Worm (Caenorhabditis elegans) whole organism, late embryonic: ENCODE results near the gene vglu-2.

Source experiments
- ceh-2 ChIP-seq: sonication (generic microtip); optimal IDR thresholded peaks from 2 replicates; lab custom pipeline; 2016; ENCODE audit warnings: missing genotype, missing genetic modification characterization, missing compliant biosample characterization
- nhr-11 ChIP-seq: fragments of 150-350 bp; optimal IDR thresholded peaks from 2 replicates; lab custom pipeline; 2014; ENCODE audit warnings: missing biosample characterization, missing genetic modification characterization
- npax-4 ChIP-seq: sonication (generic microtip); optimal IDR thresholded peaks from 2 replicates; lab custom pipeline; 2016; ENCODE audit warnings: missing genetic modification characterization, missing compliant biosample characterization
- pha-4 ChIP-seq: fragments of 150-350 bp; optimal IDR thresholded peaks from 2 replicates; lab custom pipeline; 2018; ENCODE audit warnings: missing biosample characterization, missing genetic modification reagents, missing genetic modification characterization
- pqm-1 ChIP-seq: sonication (generic microtip); optimal IDR thresholded peaks from 2 replicates; lab custom pipeline; 2016; ENCODE audit warnings: missing genetic modification characterization, missing compliant biosample characterization
- sox-2 ChIP-seq: fragments of 200-800 bp; sonication (Bioruptor generic); IDR thresholded peaks from 2 replicates; pipeline ENCODE4 v1.3.6; 2022; ENCODE audit warnings: missing genetic modification reagents, missing genetic modification characterization, missing compliant biosample characterization

DNA sequence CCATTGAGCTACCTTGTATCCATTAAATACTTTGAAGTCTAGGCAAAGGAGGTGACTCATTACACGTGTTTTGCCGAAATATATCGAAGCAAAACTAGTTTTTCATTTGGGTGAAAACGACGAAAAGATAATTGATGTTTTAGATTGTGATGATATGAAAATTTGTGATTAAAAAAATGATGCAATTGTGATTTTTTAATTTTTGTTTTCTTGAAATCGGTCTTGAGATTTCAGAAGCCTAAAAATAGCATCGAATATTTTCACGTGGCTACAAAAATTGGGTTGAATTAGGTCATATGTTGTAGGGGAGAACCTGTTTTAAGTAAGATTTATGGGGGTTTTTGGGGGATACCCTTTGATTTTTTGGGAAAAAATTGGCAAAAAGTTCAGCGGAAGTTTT, 4.4 kb upstream of the vglu-2 start:
- TF ChIP-seq sox-2 (GFP tag; lab: Robert Waterston, UW) (no peak), npax-4 (tag; lab: Kevin White, UChicago) (no peak), nhr-11 (no peak), ceh-2 (no peak), pqm-1 (no peak), pha-4 (tag; lab: Kevin White, UChicago) (no peak)
